Worm (Caenorhabditis elegans) whole organism, young adult: ENCODE measurements around the gene W07G4.2.

Experiments used
- B0261.1 ChIP-seq: sonication (generic microtip); optimal IDR thresholded peaks from 2 replicates; lab custom pipeline; 2016; ENCODE audit warnings: mild to moderate bottlenecking, missing genetic modification characterization, moderate library complexity, missing compliant biosample characterization
- C17E4.6 ChIP-seq: fragments of 200-800 bp; sonication (Bioruptor generic); IDR thresholded peaks from 2 replicates; pipeline ENCODE4 v1.3.6; 2022; ENCODE audit warnings: missing genetic modification reagents, missing genetic modification characterization, missing compliant biosample characterization
- F22D6.2 ChIP-seq: sonication (generic microtip); optimal IDR thresholded peaks from 2 replicates; lab custom pipeline; 2016; ENCODE audit warnings: mild to moderate bottlenecking, missing genetic modification characterization, missing compliant biosample characterization
- F23B12.7 ChIP-seq: sonication (generic microtip); optimal IDR thresholded peaks from 2 replicates; lab custom pipeline; 2017; ENCODE audit warnings: missing genetic modification characterization, mild to moderate bottlenecking, missing compliant biosample characterization, antibody characterized with exemption, moderate library complexity; ENCODE audit not compliant: insufficient read depth
- F33H1.4 ChIP-seq: fragments of 200-800 bp; sonication (Bioruptor generic); IDR thresholded peaks from 2 replicates; pipeline ENCODE4 v1.3.6; 2022; ENCODE audit warnings: missing genetic modification reagents, missing genetic modification characterization, missing compliant biosample characterization
- F37B4.10 ChIP-seq: fragments of 200-800 bp; sonication (Bioruptor generic); IDR thresholded peaks from 2 replicates; pipeline ENCODE4 v1.3.6; 2022; ENCODE audit warnings: missing genetic modification characterization, missing compliant biosample characterization
- Y67H2A.10 ChIP-seq: fragments of 200-800 bp; sonication (Bioruptor generic); conservative IDR thresholded peaks from 2 replicates; pipeline ENCODE4 v1.3.6; 2022; ENCODE audit warnings: missing genetic modification reagents, missing genetic modification characterization, missing compliant biosample characterization
- Y95B8A.8 ChIP-seq: fragments of 200-800 bp; sonication (Bioruptor generic); IDR thresholded peaks from 2 replicates; pipeline ENCODE4 v1.3.6; 2022; ENCODE audit warnings: missing genetic modification reagents, missing genetic modification characterization, missing compliant biosample characterization
- aptf-2 ChIP-seq: fragments of 200-800 bp; sonication (Bioruptor generic); conservative IDR thresholded peaks from 2 replicates; pipeline ENCODE4 v1.3.6; 2022; ENCODE audit warnings: missing genetic modification reagents, missing genetic modification characterization, missing compliant biosample characterization
- aptf-3 ChIP-seq: fragments of 200-800 bp; sonication (Bioruptor generic); IDR thresholded peaks from 2 replicates; pipeline ENCODE4 v1.3.6; 2022; ENCODE audit warnings: missing genetic modification characterization, missing compliant biosample characterization
- athp-1 ChIP-seq: sonication (generic microtip); optimal IDR thresholded peaks from 2 replicates; lab custom pipeline; 2017; ENCODE audit warnings: mild to moderate bottlenecking, missing genetic modification characterization, missing compliant biosample characterization
- attf-3 ChIP-seq: fragments of 200-800 bp; sonication (Bioruptor generic); conservative IDR thresholded peaks from 2 replicates; pipeline ENCODE4 v1.3.6; 2022; ENCODE audit warnings: missing genetic modification reagents, missing genetic modification characterization, missing compliant biosample characterization
- bed-1 ChIP-seq: fragments of 200-800 bp; sonication (Bioruptor generic); IDR thresholded peaks from 2 replicates; pipeline ENCODE4 v1.3.6; 2022; ENCODE audit warnings: missing genetic modification reagents, missing genetic modification characterization, missing compliant biosample characterization
- bed-2 ChIP-seq: fragments of 200-800 bp; sonication (Bioruptor generic); IDR thresholded peaks from 2 replicates; pipeline ENCODE4 v1.3.6; 2022; ENCODE audit warnings: missing genetic modification reagents, missing genetic modification characterization, missing compliant biosample characterization
- ccch-3 ChIP-seq: fragments of 200-800 bp; sonication (Bioruptor generic); optimal IDR thresholded peaks from 2 replicates; lab custom pipeline; 2018; ENCODE audit warnings: mild to moderate bottlenecking, missing genetic modification characterization, missing compliant biosample characterization
- ceh-58 ChIP-seq: fragments of 200-800 bp; sonication (Bioruptor generic); IDR thresholded peaks from 2 replicates; pipeline ENCODE4 v1.3.6; 2022; ENCODE audit warnings: missing genetic modification characterization, missing compliant biosample characterization
- die-1 ChIP-seq: sonication (generic microtip); optimal IDR thresholded peaks from 2 replicates; lab custom pipeline; 2016; ENCODE audit warnings: missing genotype, mild to moderate bottlenecking, missing genetic modification characterization, missing compliant biosample characterization
- dpff-1 ChIP-seq: sonication (generic microtip); optimal IDR thresholded peaks from 2 replicates; lab custom pipeline; 2017; ENCODE audit warnings: mild to moderate bottlenecking, missing genetic modification characterization, missing compliant biosample characterization
- fkh-3 ChIP-seq: sonication (generic microtip); optimal IDR thresholded peaks from 2 replicates; lab custom pipeline; 2016; ENCODE audit warnings: mild to moderate bottlenecking, missing genetic modification characterization, missing compliant biosample characterization
- gei-17 ChIP-seq: fragments of 200-800 bp; sonication (Bioruptor generic); optimal IDR thresholded peaks from 2 replicates; lab custom pipeline; 2018; ENCODE audit warnings: mild to moderate bottlenecking, missing genetic modification characterization, missing compliant biosample characterization
- hlh-12 ChIP-seq: sonication (generic microtip); optimal IDR thresholded peaks from 2 replicates; lab custom pipeline; 2016; ENCODE audit warnings: missing genetic modification characterization, missing compliant biosample characterization
- hmg-20 ChIP-seq: fragments of 200-800 bp; sonication (Bioruptor generic); IDR thresholded peaks from 2 replicates; pipeline ENCODE4 v1.3.6; 2022; ENCODE audit warnings: missing genetic modification reagents, missing genetic modification characterization, missing compliant biosample characterization
- hrde-1 ChIP-seq: sonication (generic microtip); optimal IDR thresholded peaks from 2 replicates; lab custom pipeline; 2016; ENCODE audit warnings: missing genetic modification characterization, mild to moderate bottlenecking, missing compliant biosample characterization, moderate library complexity, missing genotype, missing genetic modification reagents, borderline replicate concordance
- let-526 ChIP-seq: fragments of 200-800 bp; sonication (Bioruptor generic); IDR thresholded peaks from 2 replicates; pipeline ENCODE4 v1.3.6; 2022; ENCODE audit warnings: missing genetic modification reagents, missing genetic modification characterization, missing compliant biosample characterization
- lin-40 ChIP-seq: sonication (generic microtip); optimal IDR thresholded peaks from 2 replicates; lab custom pipeline; 2016; ENCODE audit warnings: missing genetic modification characterization, mild to moderate bottlenecking, missing compliant biosample characterization, missing genotype, missing genetic modification reagents
- madf-10 ChIP-seq: sonication (generic microtip); optimal IDR thresholded peaks from 2 replicates; lab custom pipeline; 2016; ENCODE audit warnings: mild to moderate bottlenecking, missing genetic modification characterization, missing compliant biosample characterization
- madf-6 ChIP-seq: fragments of 200-800 bp; sonication (Bioruptor generic); IDR thresholded peaks from 2 replicates; pipeline ENCODE4 v1.3.6; 2022; ENCODE audit warnings: missing genetic modification reagents, missing genetic modification characterization, missing compliant biosample characterization
- madf-8 ChIP-seq: fragments of 200-800 bp; sonication (Bioruptor generic); conservative IDR thresholded peaks from 2 replicates; pipeline ENCODE4 v1.3.6; 2022; ENCODE audit warnings: missing genetic modification reagents, missing genetic modification characterization, missing compliant biosample characterization
- mcd-1 ChIP-seq: fragments of 200-800 bp; sonication (Bioruptor generic); IDR thresholded peaks from 2 replicates; pipeline ENCODE4 v1.3.6; 2022; ENCODE audit warnings: missing genetic modification reagents, missing genetic modification characterization, missing compliant biosample characterization
- mes-4 ChIP-seq: sonication (generic microtip); optimal IDR thresholded peaks from 2 replicates; lab custom pipeline; 2016; ENCODE audit warnings: missing genotype, missing genetic modification characterization, missing compliant biosample characterization
- mxl-1 ChIP-seq: sonication (generic microtip); optimal IDR thresholded peaks from 2 replicates; lab custom pipeline; 2016; ENCODE audit warnings: missing genetic modification characterization, missing compliant biosample characterization
- nfya-1 ChIP-seq: sonication (generic microtip); optimal IDR thresholded peaks from 2 replicates; lab custom pipeline; 2017; ENCODE audit warnings: antibody characterized with exemption, missing compliant biosample characterization, missing genetic modification characterization, borderline replicate concordance; ENCODE audit not compliant: insufficient read depth
- nfyb-1 ChIP-seq: fragments of 200-800 bp; sonication (Bioruptor generic); IDR thresholded peaks from 2 replicates; pipeline ENCODE4 v1.3.6; 2022; ENCODE audit warnings: missing genetic modification reagents, missing genetic modification characterization, missing compliant biosample characterization
- pbrm-1 ChIP-seq: fragments of 200-800 bp; sonication (Bioruptor generic); IDR thresholded peaks from 2 replicates; pipeline ENCODE4 v1.3.6; 2022; ENCODE audit warnings: missing genetic modification reagents, missing genetic modification characterization, missing compliant biosample characterization
- snpc-1.1 ChIP-seq: sonication (generic microtip); optimal IDR thresholded peaks from 2 replicates; lab custom pipeline; 2017; ENCODE audit warnings: missing genetic modification characterization, mild to moderate bottlenecking, missing compliant biosample characterization, antibody characterized with exemption, moderate library complexity, missing genotype, missing genetic modification reagents; ENCODE audit not compliant: insufficient read depth
- snpc-1.3 ChIP-seq: sonication (generic microtip); optimal IDR thresholded peaks from 2 replicates; lab custom pipeline; 2017; ENCODE audit warnings: missing genetic modification characterization, mild to moderate bottlenecking, missing compliant biosample characterization, antibody characterized with exemption, moderate library complexity, missing genotype, missing genetic modification reagents; ENCODE audit not compliant: insufficient read depth
- snpc-4 ChIP-seq, 5 experiments: fragments of 150-350 bp in 1 of 5; sonication (generic microtip) in 4 of 5; optimal IDR thresholded peaks; 2 replicates each; lab custom pipeline; 2014 to 2018; ENCODE audit warnings: missing genetic modification characterization in 5 of 5, missing biosample characterization in 3 of 5, antibody characterized with exemption in 2 of 5, mild to moderate bottlenecking in 2 of 5, missing compliant biosample characterization in 2 of 5, missing genotype in 2 of 5, moderate library complexity in 2 of 5, missing genetic modification reagents in 1 of 5
- sptf-2 ChIP-seq: fragments of 200-800 bp; sonication (Bioruptor generic); optimal IDR thresholded peaks from 2 replicates; lab custom pipeline; 2018; ENCODE audit warnings: mild to moderate bottlenecking, missing genetic modification characterization, missing compliant biosample characterization
- xnd-1 ChIP-seq: sonication (generic microtip); optimal IDR thresholded peaks from 2 replicates; lab custom pipeline; 2016; ENCODE audit warnings: missing genotype, missing genetic modification reagents, missing genetic modification characterization, missing compliant biosample characterization
- ztf-22 ChIP-seq: fragments of 200-800 bp; sonication (Bioruptor generic); optimal IDR thresholded peaks from 2 replicates; lab custom pipeline; 2018; ENCODE audit warnings: mild to moderate bottlenecking, missing genetic modification characterization, moderate library complexity, missing compliant biosample characterization
- ztf-26 ChIP-seq: sonication (generic microtip); optimal IDR thresholded peaks from 2 replicates; lab custom pipeline; 2017; ENCODE audit warnings: missing genetic modification characterization, missing compliant biosample characterization

Gene W07G4.2

ce11 chrV:13043195-13043762 lies 6.9 kb upstream of the W07G4.2 start, which contains the start of gene lap-2 (continued):
- TF ChIP-seq sptf-2 (GFP tag; lab: Kevin White, UChicago) (no peak), dpff-1 (tag; lab: Kevin White, UChicago) (no peak), madf-8 (no peak), hlh-12 (tag; lab: Kevin White, UChicago) (no peak), F23B12.7 (tag; lab: Kevin White, UChicago) (no peak), F33H1.4 (GFP tag; lab: Robert Waterston, UW) (no peak), die-1 (tag; lab: Kevin White, UChicago) (no peak), pbrm-1 (GFP tag; lab: Robert Waterston, UW) (no peak), ztf-22 (GFP tag; lab: Kevin White, UChicago) (peak; percentile 33), hrde-1 (tag; lab: Kevin White, UChicago) (no peak), bed-2 (GFP tag; lab: Robert Waterston, UW) (no peak), F22D6.2 (no peak), bed-1 (GFP tag; lab: Robert Waterston, UW) (no peak), fkh-3 (no peak), nfya-1 (tag; lab: Kevin White, UChicago) (no peak), Y95B8A.8 (GFP tag; lab: Robert Waterston, UW) (0 out of 2 replicates have a peak, but pooled peaks have one; percentile 29), madf-10 (peak; percentile 16), hmg-20 (no peak), snpc-1.3 (tag; lab: Kevin White, UChicago) (no peak), lin-40 (tag; lab: Kevin White, UChicago) (peak; percentile 5), ccch-3 (GFP tag; lab: Kevin White, UChicago) (no peak), nfyb-1 (GFP tag; lab: Robert Waterston, UW) (peak; percentile 62; the same call in 1 of the 2 replicates), ceh-58 (GFP tag; lab: Robert Waterston, UW) (no peak), aptf-2 (no peak), let-526 (no peak), F37B4.10 (GFP tag; lab: Robert Waterston, UW) (no peak), mcd-1 (GFP tag; lab: Robert Waterston, UW) (0 out of 2 replicates have a peak, but pooled peaks have one; percentile 26), mxl-1 (tag; lab: Kevin White, UChicago) (no peak), Y67H2A.10 (GFP tag; lab: Robert Waterston, UW) (no peak), athp-1 (tag; lab: Kevin White, UChicago) (no peak), attf-3 (no peak), aptf-3 (no peak), mes-4 (tag; lab: Kevin White, UChicago) (no peak), snpc-1.1 (tag; lab: Kevin White, UChicago) (no peak), xnd-1 (tag; lab: Kevin White, UChicago) (no peak), C17E4.6 (GFP tag; lab: Robert Waterston, UW) (no peak), gei-17 (GFP tag; lab: Kevin White, UChicago) (no peak), ztf-26 (tag; lab: Kevin White, UChicago) (no peak), B0261.1 (tag; lab: Kevin White, UChicago) (no peak), madf-6 (GFP tag; lab: Robert Waterston, UW) (no peak), snpc-4 (GFP tag; optimal IDR thresholded peaks at IDR 0.05; lab: Kevin White, UChicago) (no peak), snpc-4 (tag; optimal IDR thresholded peaks at IDR 0.05; lab: Kevin White, UChicago) (peak in 1 of 4 experiments; percentile 26)
